Fruit fly (Drosophila melanogaster) whole organism, embryonic: ENCODE data around the gene CG15153.

Source experiments
- Abd-B ChIP-seq: fragments of 200-800 bp; sonication (Bioruptor generic); optimal IDR thresholded peaks from 2 replicates; lab custom pipeline; 2018; ENCODE audit warnings: missing biosample characterization, mild to moderate bottlenecking, missing genetic modification characterization, moderate library complexity
- Atf3 ChIP-seq: fragments of 200-800 bp; sonication (Bioruptor generic); optimal IDR thresholded peaks from 3 replicates; lab custom pipeline; 2016; ENCODE audit warnings: missing biosample characterization, missing genetic modification characterization
- Awh ChIP-seq: fragments of 200-800 bp; sonication (Bioruptor generic); IDR thresholded peaks from 2 replicates; pipeline ENCODE4, ENCODE4 v1.3.6; 2022; ENCODE audit warnings: missing biosample characterization, missing genetic modification characterization
- B-H1 ChIP-seq: fragments of 200-800 bp; sonication (Bioruptor generic); IDR thresholded peaks from 3 replicates; pipeline ENCODE4 v1.3.6; 2022; ENCODE audit warnings: missing biosample characterization, missing genetic modification characterization
- B-H2 ChIP-seq: fragments of 200-800 bp; sonication (Bioruptor generic); optimal IDR thresholded peaks from 2 replicates; lab custom pipeline; 2018; ENCODE audit warnings: missing biosample characterization, mild to moderate bottlenecking, missing genetic modification characterization
- BtbVII ChIP-seq: fragments of 200-800 bp; sonication (Bioruptor generic); optimal IDR thresholded peaks from 3 replicates; lab custom pipeline; 2017; ENCODE audit warnings: missing biosample characterization, mild to moderate bottlenecking, missing genetic modification characterization
- C15 ChIP-seq: fragments of 200-800 bp; sonication (Bioruptor generic); IDR thresholded peaks from 3 replicates; pipeline ENCODE4 v1.3.6; 2022; ENCODE audit warnings: missing biosample characterization, missing genetic modification characterization
- CG10147 ChIP-seq: fragments of 200-800 bp; sonication (Bioruptor generic); optimal IDR thresholded peaks from 2 replicates; lab custom pipeline; 2019; ENCODE audit warnings: missing biosample characterization, mild to moderate bottlenecking, missing genetic modification characterization, moderate library complexity
- CG10565 ChIP-seq: fragments of 200-800 bp; sonication (Bioruptor generic); optimal IDR thresholded peaks from 3 replicates; lab custom pipeline; 2016; ENCODE audit warnings: missing biosample characterization, mild to moderate bottlenecking, missing genetic modification characterization
- CG13424 ChIP-seq: fragments of 200-800 bp; sonication (Bioruptor generic); optimal IDR thresholded peaks from 2 replicates; lab custom pipeline; 2019; ENCODE audit warnings: missing biosample characterization, mild to moderate bottlenecking, missing genetic modification characterization, moderate library complexity
- CG13775 ChIP-seq: fragments of 200-800 bp; sonication (Bioruptor generic); optimal IDR thresholded peaks from 3 replicates; lab custom pipeline; 2017; ENCODE audit warnings: missing biosample characterization, mild to moderate bottlenecking, missing genetic modification characterization
- CG1529 ChIP-seq: fragments of 200-800 bp; sonication (Bioruptor generic); optimal IDR thresholded peaks from 3 replicates; lab custom pipeline; 2018; ENCODE audit warnings: missing biosample characterization, missing genetic modification characterization
- CG15601 ChIP-seq: fragments of 200-800 bp; sonication (Bioruptor generic); optimal IDR thresholded peaks from 3 replicates; lab custom pipeline; 2019; ENCODE audit warnings: missing biosample characterization, mild to moderate bottlenecking, missing genetic modification characterization, moderate library complexity
- CG1602 ChIP-seq: fragments of 200-800 bp; sonication (Bioruptor generic); optimal IDR thresholded peaks from 3 replicates; lab custom pipeline; 2016; ENCODE audit warnings: missing biosample characterization, missing genetic modification characterization
- CG17359 ChIP-seq: fragments of 200-800 bp; sonication (Bioruptor generic); optimal IDR thresholded peaks from 3 replicates; lab custom pipeline; 2018; ENCODE audit warnings: missing biosample characterization, mild to moderate bottlenecking, missing genetic modification characterization, moderate library complexity
- CG2678 ChIP-seq: fragments of 200-800 bp; sonication (Bioruptor generic); optimal IDR thresholded peaks from 3 replicates; lab custom pipeline; 2019; ENCODE audit warnings: missing biosample characterization, mild to moderate bottlenecking, missing genetic modification characterization, moderate library complexity
- CG31224 ChIP-seq: fragments of 200-800 bp; sonication (Bioruptor generic); IDR thresholded peaks from 2 replicates; pipeline ENCODE4 v1.3.6; 2022; ENCODE audit warnings: missing biosample characterization, missing genetic modification characterization
- CG6272 ChIP-seq: fragments of 200-800 bp; sonication (Bioruptor generic); IDR thresholded peaks from 2 replicates; pipeline ENCODE4 v1.3.6; 2022; ENCODE audit warnings: missing biosample characterization, missing genetic modification characterization
- CG7271 ChIP-seq: fragments of 200-800 bp; sonication (Bioruptor generic); optimal IDR thresholded peaks from 2 replicates; lab custom pipeline; 2018; ENCODE audit warnings: missing biosample characterization, mild to moderate bottlenecking, missing genetic modification characterization, moderate library complexity
- CG9727 ChIP-seq: fragments of 200-800 bp; sonication (Bioruptor generic); optimal IDR thresholded peaks from 3 replicates; lab custom pipeline; 2017; ENCODE audit warnings: missing biosample characterization, mild to moderate bottlenecking, missing genetic modification characterization
- D ChIP-seq, 2 experiments: fragments of 200-800 bp in 1 of 2; fragments of >200 bp in 1 of 2; sonication (Bioruptor generic) in 1 of 2; optimal IDR thresholded peaks; 2 replicates in 1 of 2; 3 replicates in 1 of 2; lab custom pipeline; 2017; ENCODE audit warnings: mild to moderate bottlenecking in 1 of 2, missing biosample characterization in 1 of 2, missing genetic modification characterization in 1 of 2, missing genetic modification reagents in 1 of 2
- Deaf1 ChIP-seq: fragments of 200-800 bp; optimal IDR thresholded peaks from 3 replicates; lab custom pipeline; 2019; ENCODE audit warnings: missing biosample characterization, mild to moderate bottlenecking, missing genetic modification characterization, moderate library complexity
- Ets97D ChIP-seq: fragments of 200-800 bp; sonication (Bioruptor generic); optimal IDR thresholded peaks from 3 replicates; lab custom pipeline; 2016; ENCODE audit warnings: missing biosample characterization, missing genetic modification characterization
- Fer1 ChIP-seq: fragments of 200-800 bp; sonication (Bioruptor generic); optimal IDR thresholded peaks from 2 replicates; lab custom pipeline; 2017; ENCODE audit warnings: missing biosample characterization, mild to moderate bottlenecking, missing genetic modification characterization
- Gsc ChIP-seq: fragments of 200-800 bp; sonication (Bioruptor generic); IDR thresholded peaks from 2 replicates; pipeline ENCODE4 v1.3.6; 2022; ENCODE audit warnings: missing biosample characterization, missing genetic modification characterization
- Hand ChIP-seq: fragments of 200-800 bp; sonication (Bioruptor generic); optimal IDR thresholded peaks from 2 replicates; lab custom pipeline; 2017; ENCODE audit warnings: mild to moderate bottlenecking, missing biosample characterization, missing genetic modification reagents, missing genetic modification characterization
- Lpt ChIP-seq: fragments of >200 bp; optimal IDR thresholded peaks from 2 replicates; lab custom pipeline; 2018; ENCODE audit warnings: missing biosample characterization, missing genetic modification characterization
- Meics ChIP-seq: fragments of 200-800 bp; sonication (Bioruptor generic); optimal IDR thresholded peaks from 2 replicates; lab custom pipeline; 2017; ENCODE audit warnings: missing biosample characterization, mild to moderate bottlenecking, missing genetic modification characterization
- Myb ChIP-seq: fragments of 200-800 bp; sonication (Bioruptor generic); optimal IDR thresholded peaks from 2 replicates; lab custom pipeline; 2016; ENCODE audit warnings: missing biosample characterization, missing genetic modification characterization
- Neu2 ChIP-seq: fragments of 200-800 bp; sonication (Bioruptor generic); optimal IDR thresholded peaks from 3 replicates; lab custom pipeline; 2016; ENCODE audit warnings: missing biosample characterization, missing genetic modification characterization, borderline replicate concordance
- Trl ChIP-seq, 3 experiments: fragments of >200 bp in 2 of 3; fragments of 200-800 bp in 1 of 3; sonication (Bioruptor generic) in 1 of 3; optimal IDR thresholded peaks; 2 replicates in 1 of 3; 3 replicates in 2 of 3; lab custom pipeline; 2016 to 2017; ENCODE audit warnings: missing biosample characterization in 1 of 3, missing genetic modification characterization in 1 of 3
- YL-1 ChIP-seq: fragments of 200-800 bp; sonication (Bioruptor generic); optimal IDR thresholded peaks from 3 replicates; lab custom pipeline; 2017; ENCODE audit warnings: missing biosample characterization, mild to moderate bottlenecking, missing genetic modification characterization
- ato ChIP-seq: fragments of 200-800 bp; sonication (Bioruptor generic); IDR thresholded peaks from 2 replicates; pipeline ENCODE4 v1.3.6; 2022; ENCODE audit warnings: missing biosample characterization, missing genetic modification characterization; ENCODE audit not compliant: partially characterized antibody
- bab2 ChIP-seq: fragments of 200-800 bp; sonication (Bioruptor generic); optimal IDR thresholded peaks from 2 replicates; lab custom pipeline; 2016; ENCODE audit warnings: missing biosample characterization, missing genetic modification characterization
- br ChIP-seq: fragments of >200 bp; optimal IDR thresholded peaks from 2 replicates; lab custom pipeline; 2017
- cad ChIP-seq: fragments of >200 bp; optimal IDR thresholded peaks from 2 replicates; lab custom pipeline; 2017; ENCODE audit warnings: missing biosample characterization, missing genetic modification characterization
- chinmo ChIP-seq: fragments of 200-800 bp; sonication (Bioruptor generic); IDR thresholded peaks from 4 replicates; pipeline ENCODE4 v1.3.6; 2022; ENCODE audit warnings: missing biosample characterization, missing genetic modification characterization; ENCODE audit not compliant: partially characterized antibody
- ci ChIP-seq: fragments of 200-800 bp; sonication (Bioruptor generic); IDR thresholded peaks from 3 replicates; pipeline ENCODE4 v1.3.6; 2022; ENCODE audit warnings: missing biosample characterization, missing genetic modification characterization
- gro ChIP-seq: fragments of 200-800 bp; sonication (Bioruptor generic); optimal IDR thresholded peaks from 2 replicates; lab custom pipeline; 2016; ENCODE audit warnings: missing biosample characterization, missing genetic modification characterization
- kay ChIP-seq: fragments of 200-800 bp; sonication (Bioruptor generic); optimal IDR thresholded peaks from 2 replicates; lab custom pipeline; 2016; ENCODE audit warnings: missing biosample characterization, missing genetic modification characterization
- ken ChIP-seq: fragments of 200-800 bp; sonication (Bioruptor generic); IDR thresholded peaks from 3 replicates; pipeline ENCODE4 v1.3.6; 2022; ENCODE audit warnings: missing biosample characterization, missing genetic modification characterization
- lola ChIP-seq, 3 experiments: fragments of >200 bp in 2 of 3; fragments of 200-800 bp in 1 of 3; sonication (Bioruptor generic) in 1 of 3; optimal IDR thresholded peaks; 2 replicates each; lab custom pipeline; 2017 to 2019; ENCODE audit warnings: missing biosample characterization in 3 of 3, missing genetic modification characterization in 3 of 3, mild to moderate bottlenecking in 1 of 3, moderate library complexity in 1 of 3
- nom ChIP-seq: fragments of 200-800 bp; sonication (Bioruptor generic); optimal IDR thresholded peaks from 2 replicates; lab custom pipeline; 2017; ENCODE audit warnings: missing biosample characterization, missing genetic modification characterization, mild to moderate bottlenecking, moderate library complexity, missing genetic modification reagents
- pho ChIP-seq: fragments of 200-800 bp; sonication (Bioruptor generic); optimal IDR thresholded peaks from 2 replicates; lab custom pipeline; 2016; ENCODE audit warnings: missing biosample characterization, missing genetic modification characterization
- salm ChIP-seq: fragments of 200-800 bp; sonication (Bioruptor generic); optimal IDR thresholded peaks from 2 replicates; lab custom pipeline; 2018; ENCODE audit warnings: missing biosample characterization, mild to moderate bottlenecking, missing genetic modification characterization
- sr ChIP-seq: fragments of 200-800 bp; sonication (Bioruptor generic); IDR thresholded peaks from 3 replicates; pipeline ENCODE4 v1.3.6; 2022; ENCODE audit warnings: missing biosample characterization, missing genetic modification characterization
- stc ChIP-seq: fragments of 200-800 bp; sonication (Bioruptor generic); IDR thresholded peaks from 2 replicates; pipeline ENCODE4 v1.3.6; 2022; ENCODE audit warnings: missing biosample characterization, missing genetic modification characterization
- vnd ChIP-seq: fragments of 200-800 bp; sonication (Bioruptor generic); IDR thresholded peaks from 3 replicates; pipeline ENCODE4 v1.3.6; 2022; ENCODE audit warnings: missing biosample characterization, missing genetic modification characterization; ENCODE audit not compliant: partially characterized antibody
- z ChIP-seq: fragments of 200-800 bp; sonication (Bioruptor generic); IDR thresholded peaks from 3 replicates; pipeline ENCODE4 v1.3.6; 2022; ENCODE audit warnings: missing biosample characterization, missing genetic modification characterization
- zf30C ChIP-seq: fragments of 200-800 bp; sonication (Bioruptor generic); optimal IDR thresholded peaks from 3 replicates; lab custom pipeline; 2018; ENCODE audit warnings: missing biosample characterization, mild to moderate bottlenecking, missing genetic modification characterization

CG15153 gene

DNA sequence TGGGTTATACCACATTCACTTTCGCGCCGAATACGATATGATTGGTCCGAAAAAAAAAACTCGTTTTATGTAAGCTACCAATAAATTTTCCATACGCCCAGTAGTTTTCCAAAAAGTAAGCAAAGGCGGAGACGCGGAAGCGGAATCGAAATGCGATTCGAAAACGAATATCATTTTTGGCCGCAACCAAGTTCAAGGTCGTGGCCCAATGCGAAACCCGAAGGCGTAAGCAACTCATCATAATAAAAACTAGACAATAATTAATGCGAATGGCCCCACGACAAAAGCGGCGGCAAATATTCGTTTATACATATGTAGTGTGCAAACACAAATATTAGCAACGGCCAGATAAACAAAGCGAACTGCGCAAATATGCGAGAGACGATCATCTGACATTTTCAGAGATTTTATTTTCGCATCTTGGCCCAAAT, 44.4 kb upstream of the CG15153 start (continued):
- TF ChIP-seq ci (GFP tag; lab: Robert Waterston, UW) (no peak), br (no peak), Gsc (GFP tag; lab: Robert Waterston, UW) (no peak), Abd-B (GFP tag; lab: Kevin White, UChicago) (no peak), pho (GFP tag; lab: Kevin White, UChicago) (peak; percentile 67), chinmo (GFP tag; lab: Robert Waterston, UW) (peak; percentile 87; the same call in 3 of the 4 replicates), ato (GFP tag; lab: Robert Waterston, UW) (no peak), lola (GFP tag; optimal IDR thresholded peaks at IDR 0.05; lab: Kevin White, UChicago) (no peak), zf30C (no peak), BtbVII (GFP tag; lab: Kevin White, UChicago) (peak; percentile 67), CG10565 (GFP tag; lab: Kevin White, UChicago) (no peak), Deaf1 (tag; lab: Kevin White, UChicago) (no peak), CG1602 (GFP tag; lab: Kevin White, UChicago) (no peak), CG1529 (GFP tag; lab: Kevin White, UChicago) (no peak), vnd (no peak), Awh (no peak), D (optimal IDR thresholded peaks at IDR 0.05; lab: Kevin White, UChicago) (no peak), D (GFP tag; optimal IDR thresholded peaks at IDR 0.05; lab: Kevin White, UChicago) (no peak), cad (no peak), YL-1 (no peak), gro (peak; percentile 66), Hand (GFP tag; lab: Kevin White, UChicago) (peak; percentile 41), Meics (GFP tag; lab: Kevin White, UChicago) (peak; percentile 72), CG2678 (peak; percentile 55), kay (GFP tag; lab: Kevin White, UChicago) (no peak), bab2 (GFP tag; lab: Kevin White, UChicago) (peak; percentile 47), Neu2 (GFP tag; lab: Kevin White, UChicago) (no peak), sr (GFP tag; lab: Robert Waterston, UW) (peak; percentile 43; the same call in 2 of the 3 replicates), Atf3 (no peak), B-H2 (GFP tag; lab: Kevin White, UChicago) (peak; percentile 71), Myb (GFP tag; lab: Kevin White, UChicago) (peak; percentile 14), CG13775 (GFP tag; lab: Kevin White, UChicago) (no peak), nom (GFP tag; lab: Kevin White, UChicago) (no peak), CG17359 (tag; lab: Kevin White, UChicago) (no peak), stc (GFP tag; lab: Robert Waterston, UW) (no peak), Fer1 (GFP tag; lab: Kevin White, UChicago) (peak; percentile 45), salm (no peak), CG13424 (tag; lab: Kevin White, UChicago) (no peak), CG31224 (peak; percentile 21; the same call in 1 of the 2 replicates), CG6272 (GFP tag; lab: Robert Waterston, UW) (no peak), Trl (optimal IDR thresholded peaks at IDR 0.05; lab: Kevin White, UChicago) (no peak), Trl (GFP tag; optimal IDR thresholded peaks at IDR 0.05; lab: Kevin White, UChicago) (peak; percentile 68), CG7271 (tag; lab: Kevin White, UChicago) (no peak), CG15601 (tag; lab: Kevin White, UChicago) (no peak), ken (no peak), C15 (GFP tag; lab: Robert Waterston, UW) (no peak), CG10147 (GFP tag; lab: Kevin White, UChicago) (peak; percentile 39), Lpt (no peak), CG9727 (GFP tag; lab: Kevin White, UChicago) (peak; percentile 40), B-H1 (GFP tag; lab: Robert Waterston, UW) (no peak; the same call in 2 of the 3 replicates), z (GFP tag; lab: Robert Waterston, UW) (no peak), Ets97D (GFP tag; lab: Kevin White, UChicago) (no peak)
